Worm (Caenorhabditis elegans) whole organism, L1 larva: ENCODE measurements around the gene Y82E9BR.14.
A peak's percentile ranks its signal among the peaks of the same experiment; 100 is the strongest.

Experiments
- C16A3.4 ChIP-seq: fragments of 150-350 bp; optimal IDR thresholded peaks from 2 replicates; lab custom pipeline; 2014; ENCODE audit warnings: missing biosample characterization, missing genetic modification characterization
- C34B4.2 ChIP-seq: sonication (generic microtip); optimal IDR thresholded peaks from 2 replicates; lab custom pipeline; 2017; ENCODE audit warnings: mild to moderate bottlenecking, missing genetic modification characterization, missing compliant biosample characterization
- F16B12.6 ChIP-seq: fragments of 150-350 bp; optimal IDR thresholded peaks from 2 replicates; lab custom pipeline; 2014; ENCODE audit warnings: missing biosample characterization, missing genetic modification characterization
- ama-1 ChIP-seq: fragments of 150-350 bp; optimal IDR thresholded peaks from 2 replicates; lab custom pipeline; 2014
- blmp-1 ChIP-seq: fragments of 150-350 bp; optimal IDR thresholded peaks from 2 replicates; lab custom pipeline; 2014; ENCODE audit warnings: missing biosample characterization, missing genetic modification characterization
- ceh-90 ChIP-seq: sonication (generic microtip); optimal IDR thresholded peaks from 2 replicates; lab custom pipeline; 2016; ENCODE audit warnings: missing genetic modification characterization, missing compliant biosample characterization
- dpl-1 ChIP-seq, 3 experiments: fragments of 150-350 bp in 2 of 3; sonication (generic microtip) in 1 of 3; optimal IDR thresholded peaks; 2 replicates each; lab custom pipeline; 2014 to 2017; ENCODE audit warnings: missing biosample characterization in 3 of 3, missing genetic modification characterization in 3 of 3, missing genetic modification reagents in 3 of 3
- efl-1 ChIP-seq, 4 experiments: fragments of 150-350 bp; optimal IDR thresholded peaks in 3 of 4; peaks in 1 of 4; 1 replicate in 1 of 4; 2 replicates in 3 of 4; lab custom pipeline; 2014; ENCODE audit warnings: missing biosample characterization in 2 of 4, missing genetic modification characterization in 2 of 4, missing genetic modification reagents in 2 of 4
- elt-2 ChIP-seq: sonication (generic microtip); optimal IDR thresholded peaks from 2 replicates; lab custom pipeline; 2016; ENCODE audit warnings: missing genetic modification characterization, mild to moderate bottlenecking, inconsistent platforms, missing compliant biosample characterization, missing genetic modification reagents
- fkh-10 ChIP-seq: sonication (generic microtip); optimal IDR thresholded peaks from 2 replicates; lab custom pipeline; 2017; ENCODE audit warnings: missing biosample characterization, missing genetic modification reagents, missing genetic modification characterization
- fkh-4 ChIP-seq: sonication (generic microtip); optimal IDR thresholded peaks from 2 replicates; lab custom pipeline; 2016; ENCODE audit warnings: missing compliant biosample characterization, missing genetic modification characterization, borderline replicate concordance
- fkh-8 ChIP-seq: sonication (generic microtip); optimal IDR thresholded peaks from 2 replicates; lab custom pipeline; 2016; ENCODE audit warnings: mild to moderate bottlenecking, missing genetic modification characterization, missing compliant biosample characterization
- irx-1 ChIP-seq: sonication (generic microtip); optimal IDR thresholded peaks from 2 replicates; lab custom pipeline; 2016; ENCODE audit warnings: missing genetic modification characterization, missing compliant biosample characterization
- jun-1 ChIP-seq: fragments of 150-350 bp; optimal IDR thresholded peaks from 2 replicates; lab custom pipeline; 2014; ENCODE audit warnings: missing biosample characterization, missing genetic modification reagents, missing genetic modification characterization
- lin-15B ChIP-seq: fragments of 150-350 bp; sonication (generic microtip); optimal IDR thresholded peaks from 3 replicates; lab custom pipeline; 2014; ENCODE audit warnings: missing biosample characterization, missing genetic modification characterization
- lin-35 ChIP-seq, 2 experiments: fragments of 150-350 bp; optimal IDR thresholded peaks; 2 replicates each; lab custom pipeline; 2014; ENCODE audit warnings: missing biosample characterization in 2 of 2, missing genetic modification characterization in 2 of 2, missing genetic modification reagents in 2 of 2
- lin-39 ChIP-seq: fragments of 150-350 bp; optimal IDR thresholded peaks from 2 replicates; lab custom pipeline; 2014; ENCODE audit warnings: missing biosample characterization, missing genetic modification reagents, missing genetic modification characterization
- lir-3 ChIP-seq: sonication (generic microtip); optimal IDR thresholded peaks from 2 replicates; lab custom pipeline; 2016; ENCODE audit warnings: mild to moderate bottlenecking, missing genetic modification characterization, moderate library complexity, missing compliant biosample characterization; ENCODE audit not compliant: poor library complexity
- lsy-2 ChIP-seq, 2 experiments: fragments of 150-350 bp; optimal IDR thresholded peaks; 2 replicates each; lab custom pipeline; 2014; ENCODE audit warnings: missing biosample characterization in 2 of 2, missing genetic modification characterization in 2 of 2
- mdl-1 ChIP-seq, 2 experiments: fragments of 150-350 bp; optimal IDR thresholded peaks; 2 replicates each; lab custom pipeline; 2014 to 2017; ENCODE audit warnings: missing biosample characterization in 2 of 2, missing genetic modification characterization in 2 of 2, inconsistent platforms in 1 of 2
- mef-2 ChIP-seq: fragments of 150-350 bp; optimal IDR thresholded peaks from 2 replicates; lab custom pipeline; 2014; ENCODE audit warnings: missing biosample characterization, missing genetic modification characterization
- nhr-12 ChIP-seq: sonication (generic microtip); optimal IDR thresholded peaks from 2 replicates; lab custom pipeline; 2017; ENCODE audit warnings: missing biosample characterization, missing genetic modification characterization
- nhr-20 ChIP-seq: sonication (generic microtip); optimal IDR thresholded peaks from 2 replicates; lab custom pipeline; 2016; ENCODE audit warnings: mild to moderate bottlenecking, missing genetic modification characterization, missing compliant biosample characterization
- nhr-28 ChIP-seq: fragments of 150-350 bp; optimal IDR thresholded peaks from 2 replicates; lab custom pipeline; 2014; ENCODE audit warnings: missing biosample characterization, missing genetic modification characterization
- nhr-84 ChIP-seq: sonication (generic microtip); optimal IDR thresholded peaks from 2 replicates; lab custom pipeline; 2017; ENCODE audit warnings: missing biosample characterization, missing genetic modification characterization
- nhr-85 ChIP-seq: sonication (generic microtip); peaks from one replicate; lab custom pipeline; 2016; ENCODE audit warnings: missing genetic modification characterization, inconsistent platforms, missing compliant biosample characterization
- nhr-90 ChIP-seq: sonication (generic microtip); optimal IDR thresholded peaks from 2 replicates; lab custom pipeline; 2016; ENCODE audit warnings: mild to moderate bottlenecking, missing genetic modification characterization, missing compliant biosample characterization; ENCODE audit not compliant: poor library complexity
- pax-3 ChIP-seq: fragments of 200-800 bp; sonication (Bioruptor generic); optimal IDR thresholded peaks from 2 replicates; lab custom pipeline; 2018; ENCODE audit warnings: mild to moderate bottlenecking, missing genetic modification characterization, moderate library complexity, missing compliant biosample characterization
- pqm-1 ChIP-seq: sonication (generic microtip); optimal IDR thresholded peaks from 3 replicates; lab custom pipeline; 2017; ENCODE audit warnings: missing biosample characterization, missing genetic modification characterization
- sup-37 ChIP-seq: fragments of 200-800 bp; sonication (Bioruptor generic); optimal IDR thresholded peaks from 2 replicates; lab custom pipeline; 2018; ENCODE audit warnings: mild to moderate bottlenecking, missing genetic modification characterization, missing compliant biosample characterization
- tbx-2 ChIP-seq: sonication (generic microtip); optimal IDR thresholded peaks from 2 replicates; lab custom pipeline; 2016; ENCODE audit warnings: missing genetic modification characterization, missing compliant biosample characterization
- tlp-1 ChIP-seq: fragments of 150-350 bp; optimal IDR thresholded peaks from 2 replicates; lab custom pipeline; 2014; ENCODE audit warnings: missing biosample characterization, missing genetic modification characterization
- unc-98 ChIP-seq: fragments of 200-800 bp; sonication (Bioruptor generic); IDR thresholded peaks from 2 replicates; pipeline ENCODE4 v1.3.6; 2022; ENCODE audit warnings: missing genetic modification characterization, missing compliant biosample characterization
- vab-15 ChIP-seq: sonication (generic microtip); optimal IDR thresholded peaks from 2 replicates; lab custom pipeline; 2017; ENCODE audit warnings: missing genotype, mild to moderate bottlenecking, missing genetic modification characterization, missing compliant biosample characterization

The Y82E9BR.14 gene

ce11 chrIII:1401497-1401990, 12.4 kb downstream of the Y82E9BR.14 start, which contains the start of gene pals-19:
TSS of gene pals-19 (plus strand) at chrIII:1401940.
- no peak for TF ChIP-seq vab-15 (tag; lab: Kevin White, UChicago)
- TF ChIP-seq ceh-90 (tag; lab: Kevin White, UChicago), result no peak
- no peak for TF ChIP-seq C16A3.4 (tag; lab: Kevin White, UChicago)
- no peak for TF ChIP-seq nhr-20 (tag; lab: Kevin White, UChicago)
- no peak for TF ChIP-seq lin-39
- TF ChIP-seq elt-2, result peak; percentile 78
- TF ChIP-seq irx-1, result no peak
- TF ChIP-seq fkh-8, result no peak
- no peak for TF ChIP-seq lin-15B (tag; lab: Kevin White, UChicago)
- peak in 1 of 2 experiments; percentile 9 for TF ChIP-seq lin-35 (GFP tag; optimal IDR thresholded peaks at IDR 0.05; lab: Kevin White, UChicago)
- TF ChIP-seq fkh-10 (GFP tag; lab: Kevin White, UChicago), result no peak
- TF ChIP-seq C34B4.2, result no peak

ce11 chrIII:1399670-1400069, 14.2 kb downstream of the Y82E9BR.14 start, which contains the start of gene pals-16:
TSS of gene pals-16 (plus strand) at chrIII:1399970.
- TF ChIP-seq sup-37 (no peak), F16B12.6 (no peak), pqm-1 (tag; lab: Kevin White, UChicago) (no peak), vab-15 (tag; lab: Kevin White, UChicago) (no peak), fkh-4 (no peak), blmp-1 (tag; lab: Kevin White, UChicago) (no peak), C34B4.2 (no peak), irx-1 (no peak), nhr-84 (tag; lab: Kevin White, UChicago) (no peak), nhr-85 (tag; lab: Kevin White, UChicago) (no peak), mef-2 (tag; lab: Kevin White, UChicago) (no peak), lin-35 (GFP tag; optimal IDR thresholded peaks at IDR 0.05; lab: Kevin White, UChicago) (no peak)
- TF ChIP-seq, all 84 proteins: peak for 0

- TF ChIP-seq tbx-2 (tag; lab: Kevin White, UChicago), result no peak
- TF ChIP-seq nhr-28, result no peak
- TF ChIP-seq elt-2, result peak; percentile 86
- TF ChIP-seq, all 84 proteins: peak for 1
These were observed 15.7 kb downstream of the Y82E9BR.14 start for ce11 chrIII:1398183-1398582.

ce11 chrIII:1395355-1395754, 18.6 kb downstream of the Y82E9BR.14 start:
- TF ChIP-seq elt-2 (peak; percentile 17), lir-3 (tag; lab: Kevin White, UChicago) (no peak)

ce11 chrIII:1392763-1393162, 21.2 kb downstream of the Y82E9BR.14 start:
- TF ChIP-seq nhr-90 (tag; lab: Kevin White, UChicago), result peak; percentile 19
- no peak for TF ChIP-seq nhr-12 (tag; lab: Kevin White, UChicago)
- no peak for TF ChIP-seq efl-1 (optimal IDR thresholded peaks at IDR 0.05; lab: Kevin White, UChicago)
- TF ChIP-seq efl-1 (GFP tag; optimal IDR thresholded peaks at IDR 0.05 in 1 of 2; lab: Kevin White, UChicago), result peak in 1 of 2 experiments; percentile 86
- TF ChIP-seq nhr-20 (tag; lab: Kevin White, UChicago), result peak; percentile 6
- peak in 1 of 2 experiments; percentile 2 for TF ChIP-seq lin-35 (GFP tag; optimal IDR thresholded peaks at IDR 0.05; lab: Kevin White, UChicago)
- no peak for TF ChIP-seq mdl-1 (tag; optimal IDR thresholded peaks at IDR 0.05; lab: Kevin White, UChicago)
- peak; percentile 97 for TF ChIP-seq elt-2
- TF ChIP-seq pqm-1 (tag; lab: Kevin White, UChicago), result peak; percentile 51
- TF ChIP-seq lsy-2 (tag; optimal IDR thresholded peaks at IDR 0.05; lab: Kevin White, UChicago), result peak in 1 of 2 experiments; percentile 13

- no peak for TF ChIP-seq unc-98 (GFP tag; lab: Robert Waterston, UW)
These were observed 22.2 kb downstream of the Y82E9BR.14 start, which contains the start of gene pals-17 for ce11 chrIII:1391752-1392151. TSS of gene pals-17 (minus strand) at chrIII:1391852.

- TF ChIP-seq ama-1 (lab: Kevin White, UChicago) (no peak), jun-1 (tag; lab: Kevin White, UChicago) (peak; percentile 13), elt-2 (peak; percentile 90), tlp-1 (peak; percentile 66), dpl-1 (GFP tag; optimal IDR thresholded peaks at IDR 0.05; lab: Kevin White, UChicago) (no peak), ceh-90 (tag; lab: Kevin White, UChicago) (no peak), pax-3 (tag; lab: Kevin White, UChicago) (no peak)
These were observed 23.9 kb downstream of the Y82E9BR.14 start for ce11 chrIII:1389988-1390387.
